Worm (Caenorhabditis elegans) whole organism, L4 larva: Measurements from ENCODE around the gene F08D12.15.

Experiments
- D1046.2 ChIP-seq: fragments of 200-800 bp; sonication (Bioruptor generic); IDR thresholded peaks from 2 replicates; pipeline ENCODE4 v1.3.6; 2022; ENCODE audit warnings: missing genetic modification characterization, missing compliant biosample characterization
- F49E8.2 ChIP-seq: sonication (generic microtip); optimal IDR thresholded peaks from 2 replicates; lab custom pipeline; 2016; ENCODE audit warnings: missing compliant biosample characterization, mild to moderate bottlenecking, missing genetic modification characterization, borderline replicate concordance
- R02D3.7 ChIP-seq: fragments of 150-350 bp; sonication (generic microtip); optimal IDR thresholded peaks from 3 replicates; lab custom pipeline; 2014; ENCODE audit warnings: missing biosample characterization, missing genetic modification characterization
- Y105C5A.15 ChIP-seq: fragments of 200-800 bp; sonication (Bioruptor generic); IDR thresholded peaks from 2 replicates; pipeline ENCODE4 v1.3.6; 2022; ENCODE audit warnings: missing genetic modification characterization, missing compliant biosample characterization
- Y48G9A.11 ChIP-seq: fragments of 200-800 bp; sonication (Bioruptor generic); IDR thresholded peaks from 2 replicates; pipeline ENCODE4 v1.3.6; 2022; ENCODE audit warnings: missing genetic modification reagents, missing genetic modification characterization, missing compliant biosample characterization
- Y75B8A.6 ChIP-seq: fragments of 200-800 bp; sonication (Bioruptor generic); IDR thresholded peaks from 2 replicates; pipeline ENCODE4 v1.3.6; 2022; ENCODE audit warnings: missing genetic modification reagents, missing genetic modification characterization, missing compliant biosample characterization
- ZK337.2 ChIP-seq: fragments of 200-800 bp; sonication (Bioruptor generic); IDR thresholded peaks from 2 replicates; pipeline ENCODE4 v1.3.6; 2022; ENCODE audit warnings: missing genetic modification reagents, missing genetic modification characterization, missing compliant biosample characterization
- ZK546.5 ChIP-seq, 2 experiments: sonication (generic microtip); optimal IDR thresholded peaks; 2 replicates each; lab custom pipeline; 2017; ENCODE audit warnings: missing biosample characterization in 2 of 2, missing genetic modification characterization in 2 of 2
- aha-1 ChIP-seq: fragments of 150-350 bp; peaks from one replicate; lab custom pipeline; 2014; ENCODE audit warnings: missing biosample characterization, missing genetic modification characterization
- attf-4 ChIP-seq: sonication (generic microtip); optimal IDR thresholded peaks from 3 replicates; lab custom pipeline; 2017; ENCODE audit warnings: missing biosample characterization, missing genetic modification characterization
- ceh-28 ChIP-seq: fragments of 150-350 bp; optimal IDR thresholded peaks from 2 replicates; lab custom pipeline; 2014; ENCODE audit warnings: missing biosample characterization, missing genetic modification reagents, missing genetic modification characterization
- ceh-44 ChIP-seq: fragments of 200-800 bp; sonication (Bioruptor generic); IDR thresholded peaks from 2 replicates; pipeline ENCODE4 v1.3.6; 2022; ENCODE audit warnings: missing genetic modification reagents, missing genetic modification characterization, missing compliant biosample characterization
- ces-1 ChIP-seq: fragments of 150-350 bp; sonication (generic microtip); optimal IDR thresholded peaks from 4 replicates; lab custom pipeline; 2014; ENCODE audit warnings: missing biosample characterization, missing genetic modification reagents, missing genetic modification characterization
- cey-2 ChIP-seq: sonication (generic microtip); optimal IDR thresholded peaks from 3 replicates; lab custom pipeline; 2017; ENCODE audit warnings: missing genetic modification characterization, mild to moderate bottlenecking, missing compliant biosample characterization, antibody characterized with exemption, borderline replicate concordance; ENCODE audit not compliant: insufficient read depth
- daf-16 ChIP-seq, 3 experiments: sonication (generic microtip); optimal IDR thresholded peaks; 2 replicates each; lab custom pipeline; 2016 to 2017; ENCODE audit warnings: missing genetic modification characterization in 3 of 3, missing genetic modification reagents in 3 of 3, mild to moderate bottlenecking in 2 of 3, missing compliant biosample characterization in 2 of 3, missing biosample characterization in 1 of 3, moderate library complexity in 1 of 3
- daf-19 ChIP-seq: fragments of 200-800 bp; sonication (Bioruptor generic); conservative IDR thresholded peaks from 2 replicates; pipeline ENCODE4 v1.3.6; 2022; ENCODE audit warnings: missing genetic modification characterization, missing compliant biosample characterization
- dmd-6 ChIP-seq: fragments of 200-800 bp; sonication (Bioruptor generic); IDR thresholded peaks from 2 replicates; pipeline ENCODE4 v1.3.6; 2022; ENCODE audit warnings: missing genetic modification reagents, missing genetic modification characterization, missing compliant biosample characterization
- dmd-8 ChIP-seq: fragments of 200-800 bp; sonication (Bioruptor generic); IDR thresholded peaks from 2 replicates; pipeline ENCODE4 v1.3.6; 2022; ENCODE audit warnings: missing genetic modification characterization, missing compliant biosample characterization
- dpl-1 ChIP-seq: fragments of 150-350 bp; optimal IDR thresholded peaks from 2 replicates; lab custom pipeline; 2014; ENCODE audit warnings: missing biosample characterization, missing genetic modification reagents, missing genetic modification characterization
- duxl-1 ChIP-seq: sonication (generic microtip); optimal IDR thresholded peaks from 2 replicates; lab custom pipeline; 2016; ENCODE audit warnings: mild to moderate bottlenecking, missing genetic modification characterization, moderate library complexity, missing compliant biosample characterization; ENCODE audit not compliant: poor library complexity
- dve-1 ChIP-seq: sonication (generic microtip); optimal IDR thresholded peaks from 2 replicates; lab custom pipeline; 2017; ENCODE audit warnings: antibody characterized with exemption, mild to moderate bottlenecking, missing genetic modification characterization, missing compliant biosample characterization; ENCODE audit not compliant: insufficient read depth
- fkh-10 ChIP-seq: fragments of 150-350 bp; optimal IDR thresholded peaks from 2 replicates; lab custom pipeline; 2014; ENCODE audit warnings: missing biosample characterization, missing genetic modification reagents, missing genetic modification characterization
- hif-1 ChIP-seq, 2 experiments: sonication (generic microtip); optimal IDR thresholded peaks; 2 replicates each; lab custom pipeline; 2016 to 2017; ENCODE audit warnings: missing compliant biosample characterization in 2 of 2, missing genetic modification characterization in 2 of 2, missing genetic modification reagents in 2 of 2, missing genotype in 2 of 2, mild to moderate bottlenecking in 1 of 2
- hlh-11 ChIP-seq: fragments of 200-800 bp; sonication (Bioruptor generic); optimal IDR thresholded peaks from 2 replicates; lab custom pipeline; 2018; ENCODE audit warnings: mild to moderate bottlenecking, missing genetic modification characterization, missing compliant biosample characterization
- hlh-30 ChIP-seq: sonication (generic microtip); optimal IDR thresholded peaks from 2 replicates; lab custom pipeline; 2017; ENCODE audit warnings: antibody characterized with exemption, mild to moderate bottlenecking, missing genetic modification characterization, missing compliant biosample characterization; ENCODE audit not compliant: insufficient read depth
- hmg-1.1 ChIP-seq: fragments of 200-800 bp; sonication (Bioruptor generic); IDR thresholded peaks from 2 replicates; pipeline ENCODE4 v1.3.6; 2022; ENCODE audit warnings: missing genetic modification reagents, missing genetic modification characterization, missing compliant biosample characterization
- lim-7 ChIP-seq: fragments of 200-800 bp; sonication (Bioruptor generic); IDR thresholded peaks from 2 replicates; pipeline ENCODE4 v1.3.6; 2022; ENCODE audit warnings: missing genetic modification characterization, missing compliant biosample characterization
- lin-13 ChIP-seq: fragments of 150-350 bp; optimal IDR thresholded peaks from 2 replicates; lab custom pipeline; 2014; ENCODE audit warnings: missing biosample characterization, missing genetic modification reagents, missing genetic modification characterization
- lin-15B ChIP-seq: fragments of 150-350 bp; sonication (generic microtip); optimal IDR thresholded peaks from 3 replicates; lab custom pipeline; 2014; ENCODE audit warnings: missing biosample characterization, missing genetic modification characterization
- lsy-2 ChIP-seq, 2 experiments: fragments of 150-350 bp in 1 of 2; sonication (generic microtip) in 1 of 2; optimal IDR thresholded peaks; 2 replicates each; lab custom pipeline; 2014 to 2017; ENCODE audit warnings: missing biosample characterization in 2 of 2, missing genetic modification characterization in 2 of 2
- mdl-1 ChIP-seq, 2 experiments: fragments of 150-350 bp in 1 of 2; sonication (generic microtip) in 1 of 2; optimal IDR thresholded peaks; 2 replicates each; lab custom pipeline; 2014 to 2017; ENCODE audit warnings: missing biosample characterization in 2 of 2, missing genetic modification characterization in 2 of 2
- mdt-29 ChIP-seq: fragments of 200-800 bp; sonication (Bioruptor generic); IDR thresholded peaks from 2 replicates; pipeline ENCODE4 v1.3.6; 2022; ENCODE audit warnings: missing genetic modification reagents, missing genetic modification characterization, missing compliant biosample characterization
- mep-1 ChIP-seq: fragments of 150-350 bp; sonication (generic microtip); optimal IDR thresholded peaks from 3 replicates; lab custom pipeline; 2014; ENCODE audit warnings: missing biosample characterization, missing genetic modification characterization
- mes-2 ChIP-seq: sonication (generic microtip); optimal IDR thresholded peaks from 2 replicates; lab custom pipeline; 2016; ENCODE audit warnings: missing genotype, mild to moderate bottlenecking, missing genetic modification characterization, missing compliant biosample characterization; ENCODE audit not compliant: poor library complexity, severe bottlenecking
- mxl-2 ChIP-seq: fragments of 200-800 bp; sonication (Bioruptor generic); conservative IDR thresholded peaks from 2 replicates; pipeline ENCODE4 v1.3.6; 2022; ENCODE audit warnings: missing genetic modification reagents, missing genetic modification characterization, missing compliant biosample characterization
- mxl-3 ChIP-seq: fragments of 200-800 bp; sonication (Bioruptor generic); optimal IDR thresholded peaks from 2 replicates; lab custom pipeline; 2018; ENCODE audit warnings: mild to moderate bottlenecking, missing genetic modification characterization, missing compliant biosample characterization
- nhr-102 ChIP-seq: sonication (generic microtip); optimal IDR thresholded peaks from 2 replicates; lab custom pipeline; 2016; ENCODE audit warnings: mild to moderate bottlenecking, missing genetic modification characterization, moderate library complexity, missing compliant biosample characterization
- nhr-28 ChIP-seq: fragments of 150-350 bp; optimal IDR thresholded peaks from 2 replicates; lab custom pipeline; 2014; ENCODE audit warnings: missing biosample characterization, missing genetic modification characterization
- nhr-48 ChIP-seq: sonication (generic microtip); optimal IDR thresholded peaks from 2 replicates; lab custom pipeline; 2016; ENCODE audit warnings: mild to moderate bottlenecking, missing genetic modification characterization, missing compliant biosample characterization
- nhr-6 ChIP-seq: fragments of 150-350 bp; optimal IDR thresholded peaks from 2 replicates; lab custom pipeline; 2014; ENCODE audit warnings: missing biosample characterization, missing genetic modification characterization
- pha-4 ChIP-seq, 2 experiments: fragments of 150-350 bp in 1 of 2; fragments of 200-800 bp in 1 of 2; sonication (Bioruptor generic) in 1 of 2; IDR thresholded peaks in 1 of 2; optimal IDR thresholded peaks in 1 of 2; 2 replicates each; pipeline versions ENCODE4 v1.3.6 to Lab custom; 2014 to 2022; ENCODE audit warnings: missing genetic modification characterization in 2 of 2, missing genetic modification reagents in 2 of 2, missing biosample characterization in 1 of 2, missing compliant biosample characterization in 1 of 2
- php-3 ChIP-seq: fragments of 200-800 bp; sonication (Bioruptor generic); IDR thresholded peaks from 2 replicates; pipeline ENCODE4 v1.3.6; 2022; ENCODE audit warnings: missing genetic modification reagents, missing genetic modification characterization, missing compliant biosample characterization
- snpc-1.2 ChIP-seq: fragments of 200-800 bp; sonication (Bioruptor generic); IDR thresholded peaks from 2 replicates; pipeline ENCODE4 v1.3.6; 2022; ENCODE audit warnings: missing genetic modification reagents, missing genetic modification characterization, missing compliant biosample characterization
- snpc-4 ChIP-seq: fragments of 150-350 bp; optimal IDR thresholded peaks from 2 replicates; lab custom pipeline; 2014; ENCODE audit warnings: missing biosample characterization, missing genetic modification characterization
- spr-3 ChIP-seq: fragments of 200-800 bp; sonication (Bioruptor generic); optimal IDR thresholded peaks from 2 replicates; lab custom pipeline; 2018; ENCODE audit warnings: mild to moderate bottlenecking, missing genetic modification characterization, missing compliant biosample characterization
- tag-97 ChIP-seq: fragments of 200-800 bp; sonication (Bioruptor generic); IDR thresholded peaks from 2 replicates; pipeline ENCODE4 v1.3.6; 2022; ENCODE audit warnings: missing genetic modification characterization, missing compliant biosample characterization
- tra-1 ChIP-seq: fragments of 200-800 bp; sonication (Bioruptor generic); IDR thresholded peaks from 2 replicates; pipeline ENCODE4 v1.3.6; 2022; ENCODE audit warnings: missing genetic modification reagents, missing genetic modification characterization, missing compliant biosample characterization
- ztf-7 ChIP-seq: fragments of 150-350 bp; optimal IDR thresholded peaks from 2 replicates; lab custom pipeline; 2014; ENCODE audit warnings: missing biosample characterization, missing genetic modification characterization

F08D12.15 gene

DNA sequence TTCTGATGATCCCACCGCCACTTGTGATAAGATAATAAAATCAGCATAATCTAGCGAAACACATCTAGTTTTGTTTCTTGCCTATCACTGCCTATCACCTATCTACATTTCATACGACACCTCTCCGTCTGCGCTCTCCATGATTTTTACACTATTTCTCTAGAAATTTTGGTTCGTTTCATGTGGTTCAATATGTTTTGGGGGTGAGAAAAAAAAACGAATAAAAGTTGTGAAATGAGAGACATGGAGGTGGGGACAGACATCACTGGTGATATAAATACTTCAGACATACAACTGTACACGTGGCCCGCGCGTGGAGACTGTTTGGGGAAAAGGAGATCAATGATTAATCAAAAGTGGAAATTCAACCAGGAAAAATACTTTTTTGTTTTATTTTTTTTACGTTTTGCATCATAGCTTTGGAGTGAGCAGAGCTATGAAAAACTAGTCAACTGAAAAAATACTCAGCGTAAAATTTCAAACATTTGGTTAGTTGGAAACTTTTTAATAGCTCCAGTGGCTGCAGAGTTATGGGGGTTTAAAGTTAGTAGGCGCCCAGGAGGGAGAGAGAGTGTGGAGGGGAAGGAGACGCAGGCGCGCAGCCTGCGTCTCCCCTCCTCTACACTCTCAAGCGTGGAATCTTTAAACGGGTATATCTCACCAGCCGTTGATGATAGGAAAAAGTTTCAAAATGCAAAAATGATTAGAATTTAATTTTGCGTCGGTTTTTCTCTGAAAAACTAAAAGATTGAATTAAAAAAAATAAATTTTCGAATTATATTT lies 36.6 kb downstream of the F08D12.15 start (continued):
- peak; percentile 63 for TF ChIP-seq nhr-28 (tag; lab: Kevin White, UChicago)
- TF ChIP-seq ztf-7: no peak
- peak; percentile 69 for TF ChIP-seq hlh-11 (tag; lab: Kevin White, UChicago)
- TF ChIP-seq hif-1 (tag; optimal IDR thresholded peaks at IDR 0.05; lab: Kevin White, UChicago): no peak
- no peak for TF ChIP-seq Y75B8A.6 (GFP tag; lab: Robert Waterston, UW)
- TF ChIP-seq lim-7: no peak
- TF ChIP-seq lin-13 (GFP tag; lab: Kevin White, UChicago): no peak
- no peak for TF ChIP-seq snpc-4 (tag; lab: Kevin White, UChicago)
- TF ChIP-seq mdt-29 (GFP tag; lab: Robert Waterston, UW): no peak
- peak; percentile 40 for TF ChIP-seq nhr-102 (tag; lab: Kevin White, UChicago)
- TF ChIP-seq ZK337.2 (GFP tag; lab: Robert Waterston, UW): no peak
- TF ChIP-seq duxl-1: no peak
- peak; percentile 68 for TF ChIP-seq dmd-6 (GFP tag; lab: Robert Waterston, UW)
- TF ChIP-seq snpc-1.2: no peak
- TF ChIP-seq tag-97 (GFP tag; lab: Robert Waterston, UW): no peak
- TF ChIP-seq dpl-1 (GFP tag; lab: Kevin White, UChicago): no peak
- no peak for TF ChIP-seq attf-4 (tag; lab: Kevin White, UChicago)
- peak; percentile 64 for TF ChIP-seq dve-1 (tag; lab: Kevin White, UChicago)
- TF ChIP-seq Y48G9A.11 (GFP tag; lab: Robert Waterston, UW): no peak
- TF ChIP-seq R02D3.7 (tag; lab: Kevin White, UChicago): no peak
- TF ChIP-seq aha-1 (tag; lab: Kevin White, UChicago): no peak
- TF ChIP-seq daf-16 (GFP tag; optimal IDR thresholded peaks at IDR 0.05; lab: Kevin White, UChicago): no peak
- TF ChIP-seq daf-16 (tag; optimal IDR thresholded peaks at IDR 0.05; lab: Kevin White, UChicago): peak; percentile 54
- TF ChIP-seq Y105C5A.15 (GFP tag; lab: Robert Waterston, UW): no peak
- TF ChIP-seq hlh-30 (tag; lab: Kevin White, UChicago): peak; percentile 64
- TF ChIP-seq mxl-3 (GFP tag; lab: Kevin White, UChicago): peak; percentile 70
- TF ChIP-seq ZK546.5 (tag; optimal IDR thresholded peaks at IDR 0.05; lab: Kevin White, UChicago): no peak
- TF ChIP-seq lin-15B (tag; lab: Kevin White, UChicago): no peak
- TF ChIP-seq tra-1 (GFP tag; lab: Robert Waterston, UW): no peak
- TF ChIP-seq cey-2: peak; percentile 3

- TF ChIP-seq mdl-1 (tag; optimal IDR thresholded peaks at IDR 0.05; lab: Kevin White, UChicago) (peak in 1 of 2 experiments; percentile 65), spr-3 (GFP tag; lab: Kevin White, UChicago) (no peak), php-3 (GFP tag; lab: Robert Waterston, UW) (no peak), hmg-1.1 (no peak), dmd-6 (GFP tag; lab: Robert Waterston, UW) (peak; percentile 48), D1046.2 (no peak), mxl-2 (no peak), pha-4 (GFP tag; IDR thresholded peaks at IDR 0.05; lab: Robert Waterston, UW) (0 out of 2 replicates have a peak, but pooled peaks have one; percentile 20), pha-4 (tag; optimal IDR thresholded peaks at IDR 0.05; lab: Kevin White, UChicago) (no peak), aha-1 (tag; lab: Kevin White, UChicago) (peak; percentile 20), dmd-8 (GFP tag; lab: Robert Waterston, UW) (no peak), mep-1 (tag; lab: Kevin White, UChicago) (peak; percentile 52), ceh-44 (no peak), F49E8.2 (tag; lab: Kevin White, UChicago) (no peak), lsy-2 (tag; optimal IDR thresholded peaks at IDR 0.05; lab: Kevin White, UChicago) (peak in 1 of 2 experiments; percentile 52), daf-19 (no peak), mes-2 (tag; lab: Kevin White, UChicago) (peak; percentile 0), fkh-10 (GFP tag; lab: Kevin White, UChicago) (peak; percentile 1), R02D3.7 (tag; lab: Kevin White, UChicago) (no peak), nhr-48 (tag; lab: Kevin White, UChicago) (no peak), ces-1 (no peak), nhr-6 (tag; lab: Kevin White, UChicago) (peak; percentile 19), ceh-28 (no peak)
These were observed 37.8 kb downstream of the F08D12.15 start for ce11 chrII:2804245-2804644.
